Worm (Caenorhabditis elegans) whole organism, young adult: ENCODE data around the gene slr-2.

Source experiments
- B0336.3 ChIP-seq: fragments of 200-800 bp; sonication (Bioruptor generic); IDR thresholded peaks from 2 replicates; pipeline ENCODE4 v1.3.6; 2022; ENCODE audit warnings: missing genetic modification characterization, missing compliant biosample characterization
- F23B12.7 ChIP-seq: sonication (generic microtip); optimal IDR thresholded peaks from 2 replicates; lab custom pipeline; 2017; ENCODE audit warnings: missing genetic modification characterization, mild to moderate bottlenecking, missing compliant biosample characterization, antibody characterized with exemption, moderate library complexity; ENCODE audit not compliant: insufficient read depth
- F37B4.10 ChIP-seq: fragments of 200-800 bp; sonication (Bioruptor generic); IDR thresholded peaks from 2 replicates; pipeline ENCODE4 v1.3.6; 2022; ENCODE audit warnings: missing genetic modification characterization, missing compliant biosample characterization
- F39B2.1 ChIP-seq: fragments of 200-800 bp; sonication (Bioruptor generic); IDR thresholded peaks from 2 replicates; pipeline ENCODE4 v1.3.6; 2022; ENCODE audit warnings: missing genetic modification reagents, missing genetic modification characterization, missing compliant biosample characterization
- F49E8.2 ChIP-seq: sonication (generic microtip); optimal IDR thresholded peaks from 3 replicates; lab custom pipeline; 2017; ENCODE audit warnings: missing genetic modification characterization, mild to moderate bottlenecking, missing compliant biosample characterization, antibody characterized with exemption, moderate library complexity; ENCODE audit not compliant: insufficient read depth
- F52B5.7 ChIP-seq: sonication (generic microtip); optimal IDR thresholded peaks from 2 replicates; lab custom pipeline; 2016; ENCODE audit warnings: mild to moderate bottlenecking, missing genetic modification characterization, missing compliant biosample characterization
- F57A8.1 ChIP-seq: fragments of 200-800 bp; sonication (Bioruptor generic); optimal IDR thresholded peaks from 2 replicates; lab custom pipeline; 2018; ENCODE audit warnings: mild to moderate bottlenecking, missing genetic modification characterization, moderate library complexity, missing compliant biosample characterization
- K11D2.4 ChIP-seq: fragments of 200-800 bp; sonication (Bioruptor generic); IDR thresholded peaks from 2 replicates; pipeline ENCODE4 v1.3.6; 2022; ENCODE audit warnings: missing genetic modification reagents, missing genetic modification characterization, missing compliant biosample characterization
- K12H6.12 ChIP-seq: fragments of 200-800 bp; sonication (Bioruptor generic); optimal IDR thresholded peaks from 2 replicates; lab custom pipeline; 2018; ENCODE audit warnings: mild to moderate bottlenecking, missing genetic modification characterization, missing compliant biosample characterization
- T07F8.4 ChIP-seq: sonication (generic microtip); optimal IDR thresholded peaks from 2 replicates; lab custom pipeline; 2016; ENCODE audit warnings: mild to moderate bottlenecking, missing genetic modification characterization, moderate library complexity, missing compliant biosample characterization
- T26A5.8 ChIP-seq: sonication (generic microtip); optimal IDR thresholded peaks from 2 replicates; lab custom pipeline; 2016; ENCODE audit warnings: missing genetic modification characterization, missing compliant biosample characterization
- Y95B8A.8 ChIP-seq: fragments of 200-800 bp; sonication (Bioruptor generic); IDR thresholded peaks from 2 replicates; pipeline ENCODE4 v1.3.6; 2022; ENCODE audit warnings: missing genetic modification reagents, missing genetic modification characterization, missing compliant biosample characterization
- ZK185.1 ChIP-seq: sonication (generic microtip); optimal IDR thresholded peaks from 2 replicates; lab custom pipeline; 2016; ENCODE audit warnings: mild to moderate bottlenecking, missing genetic modification characterization, missing compliant biosample characterization; ENCODE audit not compliant: poor library complexity, severe bottlenecking
- atf-7 ChIP-seq: sonication (generic microtip); optimal IDR thresholded peaks from 2 replicates; lab custom pipeline; 2017; ENCODE audit warnings: mild to moderate bottlenecking, missing genetic modification characterization, missing compliant biosample characterization
- athp-1 ChIP-seq: sonication (generic microtip); optimal IDR thresholded peaks from 2 replicates; lab custom pipeline; 2017; ENCODE audit warnings: mild to moderate bottlenecking, missing genetic modification characterization, missing compliant biosample characterization
- bed-2 ChIP-seq: fragments of 200-800 bp; sonication (Bioruptor generic); IDR thresholded peaks from 2 replicates; pipeline ENCODE4 v1.3.6; 2022; ENCODE audit warnings: missing genetic modification reagents, missing genetic modification characterization, missing compliant biosample characterization
- ccch-3 ChIP-seq: fragments of 200-800 bp; sonication (Bioruptor generic); optimal IDR thresholded peaks from 2 replicates; lab custom pipeline; 2018; ENCODE audit warnings: mild to moderate bottlenecking, missing genetic modification characterization, missing compliant biosample characterization
- cebp-1 ChIP-seq, 2 experiments: fragments of 200-800 bp in 1 of 2; sonication (Bioruptor generic) in 1 of 2; sonication (generic microtip) in 1 of 2; IDR thresholded peaks in 1 of 2; optimal IDR thresholded peaks in 1 of 2; 2 replicates each; pipeline versions ENCODE4 v1.3.6 to Lab custom; 2017 to 2022; ENCODE audit warnings: missing compliant biosample characterization in 2 of 2, missing genetic modification characterization in 2 of 2, mild to moderate bottlenecking in 1 of 2, missing genetic modification reagents in 1 of 2, moderate library complexity in 1 of 2
- cebp-2 ChIP-seq: fragments of 200-800 bp; sonication (Bioruptor generic); IDR thresholded peaks from 2 replicates; pipeline ENCODE4 v1.3.6; 2022; ENCODE audit warnings: missing genetic modification characterization, missing compliant biosample characterization
- ceh-27 ChIP-seq: fragments of 200-800 bp; sonication (Bioruptor generic); optimal IDR thresholded peaks from 2 replicates; lab custom pipeline; 2018; ENCODE audit warnings: mild to moderate bottlenecking, missing genetic modification characterization, moderate library complexity, missing compliant biosample characterization
- ceh-40 ChIP-seq: fragments of 200-800 bp; sonication (Bioruptor generic); IDR thresholded peaks from 2 replicates; pipeline ENCODE4 v1.3.6; 2022; ENCODE audit warnings: missing genetic modification characterization, missing compliant biosample characterization
- ceh-58 ChIP-seq: fragments of 200-800 bp; sonication (Bioruptor generic); IDR thresholded peaks from 2 replicates; pipeline ENCODE4 v1.3.6; 2022; ENCODE audit warnings: missing genetic modification characterization, missing compliant biosample characterization
- ceh-79 ChIP-seq: sonication (generic microtip); optimal IDR thresholded peaks from 2 replicates; lab custom pipeline; 2017; ENCODE audit warnings: mild to moderate bottlenecking, missing genetic modification characterization, missing compliant biosample characterization
- egl-44 ChIP-seq: fragments of 200-800 bp; sonication (Bioruptor generic); IDR thresholded peaks from 2 replicates; pipeline ENCODE4 v1.3.6; 2022; ENCODE audit warnings: missing genetic modification reagents, missing genetic modification characterization, missing compliant biosample characterization
- fkh-3 ChIP-seq: sonication (generic microtip); optimal IDR thresholded peaks from 2 replicates; lab custom pipeline; 2016; ENCODE audit warnings: mild to moderate bottlenecking, missing genetic modification characterization, missing compliant biosample characterization
- hlh-26 ChIP-seq: fragments of 200-800 bp; sonication (Bioruptor generic); conservative IDR thresholded peaks from 2 replicates; pipeline ENCODE4 v1.3.6; 2022; ENCODE audit warnings: missing genetic modification reagents, missing genetic modification characterization, missing compliant biosample characterization
- lin-40 ChIP-seq: sonication (generic microtip); optimal IDR thresholded peaks from 2 replicates; lab custom pipeline; 2016; ENCODE audit warnings: missing genetic modification characterization, mild to moderate bottlenecking, missing compliant biosample characterization, missing genotype, missing genetic modification reagents
- lin-54 ChIP-seq: fragments of 200-800 bp; sonication (Bioruptor generic); optimal IDR thresholded peaks from 2 replicates; lab custom pipeline; 2018; ENCODE audit warnings: mild to moderate bottlenecking, missing genetic modification characterization, missing compliant biosample characterization
- lsl-1 ChIP-seq: fragments of 200-800 bp; sonication (Bioruptor generic); optimal IDR thresholded peaks from 2 replicates; lab custom pipeline; 2018; ENCODE audit warnings: mild to moderate bottlenecking, missing genetic modification characterization, moderate library complexity, missing compliant biosample characterization
- lsy-27 ChIP-seq: sonication (generic microtip); optimal IDR thresholded peaks from 2 replicates; lab custom pipeline; 2017; ENCODE audit warnings: missing genetic modification characterization, mild to moderate bottlenecking, missing compliant biosample characterization, antibody characterized with exemption, missing genotype, borderline replicate concordance; ENCODE audit not compliant: insufficient read depth
- mes-4 ChIP-seq: sonication (generic microtip); optimal IDR thresholded peaks from 2 replicates; lab custom pipeline; 2016; ENCODE audit warnings: missing genotype, missing genetic modification characterization, missing compliant biosample characterization
- mxl-1 ChIP-seq: sonication (generic microtip); optimal IDR thresholded peaks from 2 replicates; lab custom pipeline; 2016; ENCODE audit warnings: missing genetic modification characterization, missing compliant biosample characterization
- nhr-27 ChIP-seq: fragments of 200-800 bp; sonication (Bioruptor generic); optimal IDR thresholded peaks from 2 replicates; lab custom pipeline; 2018; ENCODE audit warnings: mild to moderate bottlenecking, missing genetic modification characterization, moderate library complexity, missing compliant biosample characterization
- pbrm-1 ChIP-seq: fragments of 200-800 bp; sonication (Bioruptor generic); IDR thresholded peaks from 2 replicates; pipeline ENCODE4 v1.3.6; 2022; ENCODE audit warnings: missing genetic modification reagents, missing genetic modification characterization, missing compliant biosample characterization
- rcor-1 ChIP-seq: fragments of 200-800 bp; sonication (Bioruptor generic); IDR thresholded peaks from 2 replicates; pipeline ENCODE4 v1.3.6; 2022; ENCODE audit warnings: missing genetic modification reagents, missing genetic modification characterization, missing compliant biosample characterization
- rec-8 ChIP-seq, 2 experiments: sonication (generic microtip); optimal IDR thresholded peaks; 2 replicates each; lab custom pipeline; 2016; ENCODE audit warnings: mild to moderate bottlenecking in 2 of 2, missing genetic modification characterization in 2 of 2, missing genetic modification reagents in 2 of 2, missing genotype in 2 of 2, missing biosample characterization in 1 of 2, missing compliant biosample characterization in 1 of 2, moderate library complexity in 1 of 2
- rpc-1 ChIP-seq, 2 experiments: fragments of 150-350 bp in 1 of 2; sonication (generic microtip) in 1 of 2; optimal IDR thresholded peaks; 2 replicates each; lab custom pipeline; 2014 to 2018; ENCODE audit warnings: missing biosample characterization in 1 of 2, missing genetic modification characterization in 1 of 2, missing genetic modification reagents in 1 of 2, missing genotype in 1 of 2
- sea-2 ChIP-seq: fragments of 200-800 bp; sonication (Bioruptor generic); IDR thresholded peaks from 2 replicates; pipeline ENCODE4 v1.3.6; 2022; ENCODE audit warnings: missing genetic modification characterization, missing compliant biosample characterization
- unc-130 ChIP-seq: sonication (generic microtip); optimal IDR thresholded peaks from 2 replicates; lab custom pipeline; 2016; ENCODE audit warnings: missing genetic modification reagents, missing genetic modification characterization, missing compliant biosample characterization
- zim-3 ChIP-seq: sonication (generic microtip); optimal IDR thresholded peaks from 2 replicates; lab custom pipeline; 2017; ENCODE audit warnings: mild to moderate bottlenecking, missing genetic modification characterization, moderate library complexity, missing compliant biosample characterization
- ztf-22 ChIP-seq: fragments of 200-800 bp; sonication (Bioruptor generic); optimal IDR thresholded peaks from 2 replicates; lab custom pipeline; 2018; ENCODE audit warnings: mild to moderate bottlenecking, missing genetic modification characterization, moderate library complexity, missing compliant biosample characterization
- ztf-25 ChIP-seq: fragments of 200-800 bp; sonication (Bioruptor generic); IDR thresholded peaks from 2 replicates; pipeline ENCODE4 v1.3.6; 2022; ENCODE audit warnings: missing genetic modification reagents, missing genetic modification characterization, missing compliant biosample characterization
- ztf-3 ChIP-seq: fragments of 200-800 bp; sonication (Bioruptor generic); optimal IDR thresholded peaks from 2 replicates; lab custom pipeline; 2018; ENCODE audit warnings: mild to moderate bottlenecking, missing genetic modification characterization, missing compliant biosample characterization

The slr-2 gene

DNA sequence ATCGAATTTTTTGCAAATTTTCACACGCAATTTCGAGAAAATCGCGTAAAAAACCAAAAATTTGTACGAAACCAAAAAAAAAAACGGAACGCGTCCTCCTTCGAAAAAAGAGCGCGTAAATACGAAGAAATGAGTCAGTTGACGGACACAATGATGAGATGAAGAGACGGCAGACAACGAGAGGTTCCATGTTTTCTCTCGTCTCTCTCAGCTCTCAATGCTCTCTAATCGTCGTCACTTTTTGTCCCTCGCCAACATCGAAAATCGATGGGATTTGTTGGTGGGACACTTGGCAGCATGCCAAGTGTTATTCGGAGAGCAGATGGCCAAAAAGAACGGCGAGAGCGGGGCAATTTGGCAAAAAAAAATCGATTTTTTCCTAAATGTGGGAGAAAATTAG, 7.8 kb upstream of the slr-2 start (continued):
- TF ChIP-seq ZK185.1 (tag; lab: Kevin White, UChicago) (peak; percentile 50), unc-130 (GFP tag; lab: Kevin White, UChicago) (no peak), rpc-1 (optimal IDR thresholded peaks at IDR 0.05; lab: Kevin White, UChicago) (no peak), rpc-1 (tag; optimal IDR thresholded peaks at IDR 0.05; lab: Kevin White, UChicago) (no peak), ceh-79 (tag; lab: Kevin White, UChicago) (no peak), T26A5.8 (tag; lab: Kevin White, UChicago) (no peak), rcor-1 (peak; percentile 23; the same call in 1 of the 2 replicates), mes-4 (tag; lab: Kevin White, UChicago) (no peak), ztf-25 (GFP tag; lab: Robert Waterston, UW) (no peak), K12H6.12 (tag; lab: Kevin White, UChicago) (peak; percentile 63), F39B2.1 (GFP tag; lab: Robert Waterston, UW) (no peak), zim-3 (tag; lab: Kevin White, UChicago) (no peak), ceh-40 (GFP tag; lab: Robert Waterston, UW) (no peak), sea-2 (GFP tag; lab: Robert Waterston, UW) (no peak), Y95B8A.8 (no peak), ztf-22 (no peak), ccch-3 (GFP tag; lab: Kevin White, UChicago) (no peak), lin-40 (tag; lab: Kevin White, UChicago) (peak; percentile 76), lin-54 (GFP tag; lab: Kevin White, UChicago) (peak; percentile 42), F52B5.7 (tag; lab: Kevin White, UChicago) (no peak), hlh-26 (GFP tag; lab: Robert Waterston, UW) (no peak), rec-8 (tag; optimal IDR thresholded peaks at IDR 0.05; lab: Kevin White, UChicago) (no peak)

DNA sequence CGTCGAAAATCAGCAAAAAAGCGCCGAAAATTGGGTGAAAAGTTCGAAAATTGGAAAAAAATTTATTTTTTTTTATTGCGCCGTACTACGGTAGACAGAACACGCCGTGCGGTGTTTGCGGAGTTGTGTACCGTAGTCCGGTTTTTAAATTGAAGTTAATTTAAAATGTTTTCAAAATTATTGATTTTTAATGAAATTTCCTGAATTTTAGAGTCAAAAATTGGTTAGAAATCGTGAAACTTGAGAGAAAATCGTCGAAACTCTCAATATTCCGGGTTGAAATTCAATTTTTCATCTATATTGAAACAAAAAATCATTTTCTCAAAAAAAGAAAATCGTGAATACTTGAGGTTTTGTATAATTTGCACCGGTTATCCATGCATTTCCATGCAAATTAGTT, 5.1 kb upstream of the slr-2 start, which contains the start of gene nova-1:
nova-1 (minus strand) TSS at position 101 of the 400 bp plus-strand sequence.
- no peak for TF ChIP-seq pbrm-1 (GFP tag; lab: Robert Waterston, UW)
- peak; percentile 78 for TF ChIP-seq lsl-1 (GFP tag; lab: Kevin White, UChicago)
- TF ChIP-seq nhr-27, result no peak

DNA sequence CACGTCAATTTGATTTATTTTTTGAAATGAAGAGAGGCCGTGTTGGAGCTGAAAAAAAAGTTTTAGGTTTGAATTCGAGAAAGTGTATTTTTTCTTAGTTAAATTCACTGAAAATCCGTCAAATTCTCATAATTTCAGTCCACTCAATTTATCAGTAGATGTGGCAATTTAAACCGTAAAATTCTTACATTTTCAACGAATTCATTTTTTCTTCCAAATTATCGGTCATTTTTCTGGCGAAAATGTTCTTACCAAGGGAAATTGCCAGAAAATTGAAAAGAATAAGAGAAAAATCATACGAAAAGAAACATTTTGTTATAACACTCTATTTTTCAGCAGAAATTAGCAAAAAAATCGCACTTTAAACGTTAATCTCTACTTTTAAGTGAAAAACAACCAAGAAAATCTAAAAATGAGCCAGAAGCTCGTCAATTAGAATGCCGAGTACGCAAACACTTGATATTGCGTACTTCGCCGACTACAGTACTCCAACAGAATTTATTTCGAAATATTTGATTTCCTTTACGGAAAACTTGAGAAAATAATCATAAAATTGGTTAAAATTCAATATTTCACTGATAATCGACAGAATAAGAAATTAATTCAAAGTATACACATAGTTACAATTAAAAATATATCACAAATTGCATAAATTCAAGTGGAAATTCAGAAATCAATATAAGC, 1.6 kb upstream of the slr-2 start, which contains the start of gene fbxa-106:
fbxa-106 (minus strand) TSS at position 51 of the 684 bp plus-strand sequence.
- TF ChIP-seq bed-2, result no peak
- no peak for TF ChIP-seq cebp-2
- TF ChIP-seq lsl-1 (GFP tag; lab: Kevin White, UChicago), result peak; percentile 81
- TF ChIP-seq F49E8.2 (tag; lab: Kevin White, UChicago), result peak; percentile 67
- TF ChIP-seq F23B12.7 (tag; lab: Kevin White, UChicago), result no peak
- no peak for TF ChIP-seq mxl-1 (tag; lab: Kevin White, UChicago)
- peak; percentile 66 for TF ChIP-seq B0336.3 (GFP tag; lab: Robert Waterston, UW)
- no peak for TF ChIP-seq K11D2.4 (GFP tag; lab: Robert Waterston, UW)
- TF ChIP-seq egl-44 (GFP tag; lab: Robert Waterston, UW), result 0 out of 2 replicates have a peak, but pooled peaks have one; percentile 26
- TF ChIP-seq ceh-27 (GFP tag; lab: Kevin White, UChicago), result no peak
- TF ChIP-seq unc-130 (GFP tag; lab: Kevin White, UChicago), result no peak
- TF ChIP-seq ceh-58, result no peak
- peak; percentile 48 for TF ChIP-seq athp-1 (tag; lab: Kevin White, UChicago)
- TF ChIP-seq fkh-3 (tag; lab: Kevin White, UChicago), result no peak
- TF ChIP-seq atf-7 (tag; lab: Kevin White, UChicago), result no peak
- no peak for TF ChIP-seq ceh-79 (tag; lab: Kevin White, UChicago)
- TF ChIP-seq ztf-3 (GFP tag; lab: Kevin White, UChicago), result no peak
- no peak for TF ChIP-seq cebp-1 (GFP tag; IDR thresholded peaks at IDR 0.05; lab: Robert Waterston, UW)
- peak; percentile 60 for TF ChIP-seq cebp-1 (tag; optimal IDR thresholded peaks at IDR 0.05; lab: Kevin White, UChicago)
- TF ChIP-seq F57A8.1, result no peak
- TF ChIP-seq T07F8.4 (tag; lab: Kevin White, UChicago), result no peak
- TF ChIP-seq lsy-27, result no peak
- no peak for TF ChIP-seq F37B4.10 (GFP tag; lab: Robert Waterston, UW)
- 0 out of 2 replicates have a peak, but pooled peaks have one; percentile 36 for TF ChIP-seq rcor-1
